Worm (Caenorhabditis elegans): ENCODE results near the gene T08A11.1.

- TF ChIP-seq nhr-12 (tag; optimal IDR thresholded peaks at IDR 0.05) (no peak), elt-1 (tag; optimal IDR thresholded peaks at IDR 0.05) (no peak), snpc-4 (tag; optimal IDR thresholded peaks at IDR 0.05) (no peak), zag-1 (tag; optimal IDR thresholded peaks at IDR 0.05) (no peak), nhr-28 (tag; optimal IDR thresholded peaks at IDR 0.05) (no peak), jun-1 (tag; optimal IDR thresholded peaks at IDR 0.05) (no peak), nhr-237 (tag; optimal IDR thresholded peaks at IDR 0.05) (no peak), unc-39 (tag; optimal IDR thresholded peaks at IDR 0.05) (no peak), R02D3.7 (tag; optimal IDR thresholded peaks at IDR 0.05) (no peak), egl-5 (tag; optimal IDR thresholded peaks at IDR 0.05) (no peak)
Measured at ce11 chrIII:4242225-4242862, 20.6 kb downstream of the T08A11.1 start, which contains the start of gene F43C1.7.

All from whole organism, L3 larva.